Fruit fly (Drosophila melanogaster): ENCODE data around the gene CG4709.

Gene CG4709

dm6 chr2L:9947738-9948519 lies 6.2 kb upstream of the CG4709 start:
- no peak for TF ChIP-seq br (GFP tag; optimal IDR thresholded peaks at IDR 0.05)
- no peak for TF ChIP-seq tai (GFP tag; optimal IDR thresholded peaks at IDR 0.05)
- TF ChIP-seq psq (GFP tag; optimal IDR thresholded peaks at IDR 0.05) = no peak
- TF ChIP-seq pan (optimal IDR thresholded peaks at IDR 0.05) = no peak
- TF ChIP-seq brk (GFP tag; optimal IDR thresholded peaks at IDR 0.05) = no peak
- TF ChIP-seq dl (GFP tag; optimal IDR thresholded peaks at IDR 0.05; ENCODE audit: insufficient read depth in 1 of 2, partially characterized antibody in 2 of 2) = no peak
- TF ChIP-seq N (GFP tag; optimal IDR thresholded peaks at IDR 0.05) = no peak
- no peak for TF ChIP-seq CG32264 (GFP tag; optimal IDR thresholded peaks at IDR 0.05)
- TF ChIP-seq CrebA (GFP tag; optimal IDR thresholded peaks at IDR 0.05; ENCODE audit: borderline replicate concordance) = no peak
- no peak for TF ChIP-seq Dfd (GFP tag; optimal IDR thresholded peaks at IDR 0.05)
- TF ChIP-seq Abd-B (GFP tag; optimal IDR thresholded peaks at IDR 0.05) = no peak
- TF ChIP-seq Hr83 (GFP tag; optimal IDR thresholded peaks at IDR 0.05; ENCODE audit: poor library complexity, severe bottlenecking) = peak; percentile 42
- no peak for TF ChIP-seq CG9705 (GFP tag; optimal IDR thresholded peaks at IDR 0.05)
- TF ChIP-seq Sp1 (GFP tag; optimal IDR thresholded peaks at IDR 0.05) = no peak
- no peak for TF ChIP-seq lola (GFP tag; optimal IDR thresholded peaks at IDR 0.05)
- TF ChIP-seq dsf (GFP tag; optimal IDR thresholded peaks at IDR 0.05; ENCODE audit: borderline replicate concordance) = no peak
- peak; percentile 48 for TF ChIP-seq Rel (GFP tag; optimal IDR thresholded peaks at IDR 0.05)
- TF ChIP-seq Rel (tag; optimal IDR thresholded peaks at IDR 0.05) = peak; percentile 33
- no peak for TF ChIP-seq Mio (GFP tag; optimal IDR thresholded peaks at IDR 0.05)
- TF ChIP-seq h (GFP tag; optimal IDR thresholded peaks at IDR 0.05) = peak; percentile 85
- peak; percentile 98 for TF ChIP-seq Myc (optimal IDR thresholded peaks at IDR 0.05)
- TF ChIP-seq Hr78 (GFP tag; optimal IDR thresholded peaks at IDR 0.05) = no peak
- peak; percentile 40 for TF ChIP-seq woc (GFP tag; optimal IDR thresholded peaks at IDR 0.05)
- TF ChIP-seq jim (GFP tag; optimal IDR thresholded peaks at IDR 0.05) = no peak
- TF ChIP-seq GATAd (GFP tag; optimal IDR thresholded peaks at IDR 0.05) = no peak
- peak; percentile 39 for TF ChIP-seq Hnf4 (GFP tag; optimal IDR thresholded peaks at IDR 0.05)
- no peak for TF ChIP-seq Jra (GFP tag; optimal IDR thresholded peaks at IDR 0.05)

- TF ChIP-seq CG32264 (GFP tag; optimal IDR thresholded peaks at IDR 0.05) (no peak), h (GFP tag; optimal IDR thresholded peaks at IDR 0.05) (peak; percentile 57), foxo (GFP tag; optimal IDR thresholded peaks at IDR 0.05) (no peak), lola (GFP tag; optimal IDR thresholded peaks at IDR 0.05) (no peak), Hr83 (GFP tag; optimal IDR thresholded peaks at IDR 0.05; ENCODE audit: poor library complexity, severe bottlenecking) (no peak)
These were observed 5.6 kb upstream of the CG4709 start for dm6 chr2L:9948520-9948858.

dm6 chr2L:9949178-9950062 lies 4.7 kb upstream of the CG4709 start:
- TF ChIP-seq Abd-B (GFP tag; optimal IDR thresholded peaks at IDR 0.05) (no peak), h (GFP tag; optimal IDR thresholded peaks at IDR 0.05) (peak; percentile 28), psq (GFP tag; optimal IDR thresholded peaks at IDR 0.05) (no peak), Sp1 (GFP tag; optimal IDR thresholded peaks at IDR 0.05) (peak; percentile 1)

dm6 chr2L:9954696-9955095 lies 571 bp downstream of the CG4709 start:
- no peak for TF ChIP-seq pan (optimal IDR thresholded peaks at IDR 0.05)
- TF ChIP-seq dmrt93B (GFP tag; optimal IDR thresholded peaks at IDR 0.05) = no peak
- TF ChIP-seq usp (GFP tag; optimal IDR thresholded peaks at IDR 0.05) = no peak
- no peak for TF ChIP-seq foxo (GFP tag; optimal IDR thresholded peaks at IDR 0.05)
- TF ChIP-seq tai (GFP tag; optimal IDR thresholded peaks at IDR 0.05) = no peak
- no peak for TF ChIP-seq N (GFP tag; optimal IDR thresholded peaks at IDR 0.05)

Data from whole organism, wandering third instar larva.